Fruit fly (Drosophila melanogaster) whole organism, embryonic: ENCODE data around the gene Bace.

Experiments
- CG10209 ChIP-seq: fragments of 200-800 bp; sonication (Bioruptor generic); optimal IDR thresholded peaks from 3 replicates; lab custom pipeline; 2017; ENCODE audit warnings: missing biosample characterization, mild to moderate bottlenecking, missing genetic modification characterization, missing genetic modification reagents
- CG1024 ChIP-seq: fragments of 200-800 bp; sonication (Bioruptor generic); IDR thresholded peaks from 2 replicates; pipeline ENCODE4 v1.3.6; 2022; ENCODE audit warnings: missing biosample characterization, missing genetic modification characterization
- CG10366 ChIP-seq: fragments of 200-800 bp; sonication (Bioruptor generic); IDR thresholded peaks from 2 replicates; pipeline ENCODE4 v1.3.6; 2022; ENCODE audit warnings: missing biosample characterization, missing genetic modification characterization
- CG10654 ChIP-seq: fragments of 200-800 bp; sonication (Bioruptor generic); optimal IDR thresholded peaks from 2 replicates; lab custom pipeline; 2016; ENCODE audit warnings: missing biosample characterization, missing genetic modification characterization
- CG10959 ChIP-seq: fragments of 200-800 bp; sonication (Bioruptor generic); IDR thresholded peaks from 2 replicates; pipeline ENCODE4 v1.3.6; 2022; ENCODE audit warnings: missing biosample characterization, missing genetic modification characterization
- CG12104 ChIP-seq: fragments of 200-800 bp; sonication (Bioruptor generic); optimal IDR thresholded peaks from 3 replicates; lab custom pipeline; 2016; ENCODE audit warnings: missing biosample characterization, missing genetic modification characterization
- CG12299 ChIP-seq: fragments of 200-800 bp; sonication (Bioruptor generic); optimal IDR thresholded peaks from 2 replicates; lab custom pipeline; 2018; ENCODE audit warnings: missing biosample characterization, mild to moderate bottlenecking, missing genetic modification characterization
- CG12769 ChIP-seq: fragments of 200-800 bp; sonication (Bioruptor generic); optimal IDR thresholded peaks from 2 replicates; lab custom pipeline; 2019; ENCODE audit warnings: missing biosample characterization, mild to moderate bottlenecking, missing genetic modification characterization, moderate library complexity
- CG14965 ChIP-seq: fragments of 200-800 bp; sonication (Bioruptor generic); optimal IDR thresholded peaks from 2 replicates; lab custom pipeline; 2016; ENCODE audit warnings: missing biosample characterization, missing genetic modification characterization, borderline replicate concordance
- CG15269 ChIP-seq: fragments of 200-800 bp; sonication (Bioruptor generic); optimal IDR thresholded peaks from 2 replicates; lab custom pipeline; 2018; ENCODE audit warnings: missing biosample characterization, mild to moderate bottlenecking, missing genetic modification characterization, moderate library complexity
- CG1647 ChIP-seq: fragments of 200-800 bp; sonication (Bioruptor generic); optimal IDR thresholded peaks from 3 replicates; lab custom pipeline; 2016; ENCODE audit warnings: missing biosample characterization, missing genetic modification characterization
- CG17328 ChIP-seq: fragments of 200-800 bp; sonication (Bioruptor generic); IDR thresholded peaks from 2 replicates; pipeline ENCODE4 v1.3.6; 2022; ENCODE audit warnings: missing biosample characterization, missing genetic modification characterization
- CG17802 ChIP-seq: fragments of 200-800 bp; sonication (Bioruptor generic); optimal IDR thresholded peaks from 2 replicates; lab custom pipeline; 2018; ENCODE audit warnings: missing biosample characterization, mild to moderate bottlenecking, missing genetic modification characterization, moderate library complexity
- CG18011 ChIP-seq: fragments of 200-800 bp; sonication (Bioruptor generic); optimal IDR thresholded peaks from 2 replicates; lab custom pipeline; 2017; ENCODE audit warnings: missing biosample characterization, missing genetic modification characterization, mild to moderate bottlenecking, moderate library complexity, missing genotype
- CG18476 ChIP-seq: fragments of 200-800 bp; sonication (Bioruptor generic); optimal IDR thresholded peaks from 2 replicates; lab custom pipeline; 2016; ENCODE audit warnings: missing biosample characterization, mild to moderate bottlenecking, missing genetic modification characterization
- CG31224 ChIP-seq: fragments of 200-800 bp; sonication (Bioruptor generic); IDR thresholded peaks from 2 replicates; pipeline ENCODE4 v1.3.6; 2022; ENCODE audit warnings: missing biosample characterization, missing genetic modification characterization
- CG34224 ChIP-seq: fragments of 200-800 bp; sonication (Bioruptor generic); IDR thresholded peaks from 3 replicates; pipeline ENCODE4 v1.3.6; 2022; ENCODE audit warnings: missing biosample characterization, missing genetic modification characterization; ENCODE audit not compliant: partially characterized antibody
- CG43689 ChIP-seq: fragments of 200-800 bp; sonication (Bioruptor generic); IDR thresholded peaks from 2 replicates; pipeline ENCODE4 v1.3.6; 2022; ENCODE audit warnings: missing biosample characterization, missing genetic modification characterization
- CG6254 ChIP-seq: fragments of 200-800 bp; sonication (Bioruptor generic); optimal IDR thresholded peaks from 3 replicates; lab custom pipeline; 2017; ENCODE audit warnings: mild to moderate bottlenecking, missing biosample characterization, missing genetic modification reagents, missing genetic modification characterization
- CG8478 ChIP-seq: fragments of >200 bp; optimal IDR thresholded peaks from 2 replicates; lab custom pipeline; 2018
- CG9876 ChIP-seq: fragments of 200-800 bp; sonication (Bioruptor generic); optimal IDR thresholded peaks from 2 replicates; lab custom pipeline; 2016; ENCODE audit warnings: missing biosample characterization, missing genetic modification characterization
- Dad ChIP-seq: fragments of 200-800 bp; sonication (Bioruptor generic); optimal IDR thresholded peaks from 3 replicates; lab custom pipeline; 2016; ENCODE audit warnings: missing biosample characterization, missing genetic modification characterization
- Dbx ChIP-seq: fragments of 200-800 bp; sonication (Bioruptor generic); IDR thresholded peaks from 3 replicates; pipeline ENCODE4 v1.3.6; 2022; ENCODE audit warnings: missing biosample characterization, missing genetic modification characterization
- Dp ChIP-seq: fragments of 200-800 bp; sonication (Bioruptor generic); optimal IDR thresholded peaks from 2 replicates; lab custom pipeline; 2018; ENCODE audit warnings: missing biosample characterization, mild to moderate bottlenecking, missing genetic modification characterization, moderate library complexity
- ERR ChIP-seq: fragments of 200-800 bp; sonication (Bioruptor generic); optimal IDR thresholded peaks from 2 replicates; lab custom pipeline; 2016; ENCODE audit warnings: missing biosample characterization, missing genetic modification characterization
- Fer1 ChIP-seq: fragments of 200-800 bp; sonication (Bioruptor generic); optimal IDR thresholded peaks from 2 replicates; lab custom pipeline; 2017; ENCODE audit warnings: missing biosample characterization, mild to moderate bottlenecking, missing genetic modification characterization
- Hr39 ChIP-seq: fragments of >200 bp; optimal IDR thresholded peaks from 2 replicates; lab custom pipeline; 2017
- NFAT ChIP-seq: fragments of 200-800 bp; sonication (Bioruptor generic); IDR thresholded peaks from 2 replicates; pipeline ENCODE4 v1.3.6; 2022; ENCODE audit warnings: missing biosample characterization, missing genetic modification characterization
- Ptx1 ChIP-seq: fragments of 200-800 bp; sonication (Bioruptor generic); IDR thresholded peaks from 2 replicates; pipeline ENCODE4 v1.3.6; 2022; ENCODE audit warnings: missing biosample characterization, missing genetic modification characterization
- Xbp1 ChIP-seq: fragments of 200-800 bp; sonication (Bioruptor generic); optimal IDR thresholded peaks from 3 replicates; lab custom pipeline; 2016; ENCODE audit warnings: missing biosample characterization, mild to moderate bottlenecking, missing genetic modification characterization
- az2 ChIP-seq: fragments of 200-800 bp; sonication (Bioruptor generic); optimal IDR thresholded peaks from 3 replicates; lab custom pipeline; 2016; ENCODE audit warnings: missing biosample characterization, missing genetic modification characterization
- bbx ChIP-seq: fragments of 200-800 bp; sonication (Bioruptor generic); IDR thresholded peaks from 2 replicates; pipeline ENCODE4 v1.3.6; 2022; ENCODE audit warnings: missing biosample characterization, missing genetic modification characterization; ENCODE audit not compliant: partially characterized antibody
- danr ChIP-seq: fragments of 200-800 bp; sonication (Bioruptor generic); IDR thresholded peaks from 2 replicates; pipeline ENCODE4 v1.3.6; 2022; ENCODE audit warnings: missing biosample characterization, missing genetic modification characterization
- dmrt99B ChIP-seq: fragments of 200-800 bp; sonication (Bioruptor generic); optimal IDR thresholded peaks from 2 replicates; lab custom pipeline; 2018; ENCODE audit warnings: missing biosample characterization, mild to moderate bottlenecking, missing genetic modification characterization, moderate library complexity
- fd102C ChIP-seq: fragments of 200-800 bp; sonication (Bioruptor generic); optimal IDR thresholded peaks from 2 replicates; lab custom pipeline; 2018; ENCODE audit warnings: missing biosample characterization, mild to moderate bottlenecking, missing genetic modification characterization, moderate library complexity
- fd64A ChIP-seq: fragments of 200-800 bp; sonication (Bioruptor generic); optimal IDR thresholded peaks from 3 replicates; lab custom pipeline; 2018; ENCODE audit warnings: missing biosample characterization, mild to moderate bottlenecking, missing genetic modification characterization
- grau ChIP-seq: fragments of 200-800 bp; optimal IDR thresholded peaks from 3 replicates; lab custom pipeline; 2019; ENCODE audit warnings: missing biosample characterization, mild to moderate bottlenecking, missing genetic modification characterization, moderate library complexity
- ken ChIP-seq: fragments of 200-800 bp; sonication (Bioruptor generic); IDR thresholded peaks from 3 replicates; pipeline ENCODE4 v1.3.6; 2022; ENCODE audit warnings: missing biosample characterization, missing genetic modification characterization
- luna ChIP-seq: fragments of 200-800 bp; sonication (Bioruptor generic); optimal IDR thresholded peaks from 2 replicates; lab custom pipeline; 2016; ENCODE audit warnings: missing biosample characterization, missing genetic modification characterization
- org-1 ChIP-seq: fragments of 200-800 bp; sonication (Bioruptor generic); optimal IDR thresholded peaks from 2 replicates; lab custom pipeline; 2017; ENCODE audit warnings: missing biosample characterization, missing genetic modification characterization
- pfk ChIP-seq: fragments of 200-800 bp; sonication (Bioruptor generic); optimal IDR thresholded peaks from 2 replicates; lab custom pipeline; 2018; ENCODE audit warnings: missing biosample characterization, mild to moderate bottlenecking, missing genetic modification characterization, moderate library complexity
- pnt ChIP-seq: fragments of 200-800 bp; sonication (Bioruptor generic); optimal IDR thresholded peaks from 3 replicates; lab custom pipeline; 2016; ENCODE audit warnings: missing biosample characterization, missing genetic modification characterization
- row ChIP-seq: fragments of 200-800 bp; sonication (Bioruptor generic); IDR thresholded peaks from 3 replicates; pipeline ENCODE4 v1.3.6; 2022; ENCODE audit warnings: missing biosample characterization, missing genetic modification characterization
- sens ChIP-seq: fragments of 200-800 bp; sonication (Bioruptor generic); peaks from one replicate; lab custom pipeline; 2016; ENCODE audit warnings: missing biosample characterization, missing genetic modification characterization
- sqz ChIP-seq: fragments of 200-800 bp; sonication (Bioruptor generic); optimal IDR thresholded peaks from 3 replicates; lab custom pipeline; 2018; ENCODE audit warnings: missing biosample characterization, mild to moderate bottlenecking, missing genetic modification characterization
- tup ChIP-seq: fragments of 200-800 bp; sonication (Bioruptor generic); optimal IDR thresholded peaks from 2 replicates; lab custom pipeline; 2016; ENCODE audit warnings: missing biosample characterization, mild to moderate bottlenecking, missing genetic modification characterization, moderate library complexity
- usp ChIP-seq: fragments of >200 bp; optimal IDR thresholded peaks from 2 replicates; lab custom pipeline; 2017; ENCODE audit warnings: missing biosample characterization, missing genetic modification characterization
- z ChIP-seq: fragments of 200-800 bp; sonication (Bioruptor generic); IDR thresholded peaks from 3 replicates; pipeline ENCODE4 v1.3.6; 2022; ENCODE audit warnings: missing biosample characterization, missing genetic modification characterization
- zfh1 ChIP-seq: fragments of 200-800 bp; sonication (Bioruptor generic); IDR thresholded peaks from 3 replicates; pipeline ENCODE4 v1.3.6; 2022; ENCODE audit warnings: missing biosample characterization, missing genetic modification characterization

Gene Bace

DNA sequence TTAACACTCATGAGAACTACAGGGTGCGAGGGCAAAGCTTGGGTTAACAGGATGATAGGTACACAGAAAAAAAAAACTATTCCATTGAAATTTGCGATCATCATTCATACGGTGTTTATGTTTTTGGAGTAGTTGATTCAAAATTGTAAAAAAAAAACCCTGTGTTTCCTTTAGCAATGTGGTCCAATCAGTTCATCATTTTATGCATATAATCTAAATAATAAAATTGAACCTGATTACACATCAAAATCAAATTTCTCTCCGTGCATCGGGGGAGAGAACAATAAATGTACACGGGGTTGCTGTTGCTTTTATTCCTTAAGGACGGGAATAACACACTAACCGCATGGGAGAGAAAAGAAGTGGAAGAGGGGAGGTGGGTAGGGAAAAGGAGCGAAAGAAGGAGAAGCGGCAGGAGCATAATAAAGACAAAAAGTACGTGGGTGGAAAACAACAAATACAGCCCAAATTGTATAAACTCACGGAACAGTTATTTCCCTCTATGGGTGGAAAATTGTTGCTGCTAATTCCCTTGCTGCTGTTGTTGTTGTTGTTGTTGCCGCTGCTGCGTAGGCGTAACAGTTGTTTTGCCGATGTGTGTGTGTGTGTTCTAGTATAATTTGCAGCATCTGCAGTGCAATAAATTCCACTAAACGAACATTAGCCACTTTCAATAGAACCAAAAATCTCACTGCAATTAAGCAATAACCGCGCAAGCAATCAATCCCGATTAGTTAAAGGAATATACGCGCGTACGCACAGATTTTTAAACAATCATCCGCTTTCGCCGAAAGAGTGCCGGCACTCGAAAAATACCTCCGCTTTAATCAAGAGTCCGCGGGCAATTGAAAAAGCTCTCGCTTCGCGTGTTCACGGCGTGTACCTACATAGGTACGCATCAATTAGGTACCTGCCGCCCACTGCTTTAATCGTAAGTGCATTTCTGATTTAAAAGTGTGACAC is 32.7 kb downstream of the Bace start, which contains the start of gene Agpat2 (continued):
- TF ChIP-seq az2 (GFP tag; lab: Kevin White, UChicago) (peak; percentile 89), CG34224 (GFP tag; lab: Robert Waterston, UW) (no peak), Dad (GFP tag; lab: Kevin White, UChicago) (peak; percentile 75), Xbp1 (GFP tag; lab: Kevin White, UChicago) (peak; percentile 89), z (GFP tag; lab: Robert Waterston, UW) (no peak), Fer1 (GFP tag; lab: Kevin White, UChicago) (peak; percentile 90), CG18011 (GFP tag; lab: Kevin White, UChicago) (peak; percentile 49), fd102C (GFP tag; lab: Kevin White, UChicago) (no peak), CG10959 (GFP tag; lab: Robert Waterston, UW) (peak; percentile 55), CG8478 (lab: Kevin White, UChicago) (no peak), CG17802 (tag; lab: Kevin White, UChicago) (peak; percentile 28), sens (GFP tag; lab: Kevin White, UChicago) (peak; percentile 97), CG31224 (GFP tag; lab: Robert Waterston, UW) (peak; percentile 56; the same call in 1 of the 2 replicates), CG10654 (GFP tag; lab: Kevin White, UChicago) (peak; percentile 82), pfk (GFP tag; lab: Kevin White, UChicago) (no peak), zfh1 (peak; percentile 81), CG15269 (peak; percentile 87), CG12299 (tag; lab: Kevin White, UChicago) (peak; percentile 81), bbx (GFP tag; lab: Robert Waterston, UW) (no peak), CG12769 (peak; percentile 72), Dp (GFP tag; lab: Kevin White, UChicago) (no peak), ken (GFP tag; lab: Robert Waterston, UW) (peak; percentile 81), CG1647 (GFP tag; lab: Kevin White, UChicago) (peak; percentile 69), CG1024 (peak; percentile 51; the same call in 1 of the 2 replicates), CG43689 (GFP tag; lab: Robert Waterston, UW) (no peak), CG18476 (GFP tag; lab: Kevin White, UChicago) (peak; percentile 85), grau (tag; lab: Kevin White, UChicago) (peak; percentile 83), sqz (GFP tag; lab: Kevin White, UChicago) (peak; percentile 64), Hr39 (lab: Kevin White, UChicago) (no peak), usp (no peak), Dbx (peak; percentile 61; the same call in 1 of the 3 replicates), Ptx1 (GFP tag; lab: Robert Waterston, UW) (peak; percentile 82), CG9876 (GFP tag; lab: Kevin White, UChicago) (peak; percentile 54), CG6254 (GFP tag; lab: Kevin White, UChicago) (peak; percentile 79), CG17328 (GFP tag; lab: Robert Waterston, UW) (peak; percentile 79), pnt (peak; percentile 83), tup (GFP tag; lab: Kevin White, UChicago) (peak; percentile 71), danr (GFP tag; lab: Robert Waterston, UW) (peak; percentile 70), CG10209 (GFP tag; lab: Kevin White, UChicago) (peak; percentile 83), org-1 (GFP tag; lab: Kevin White, UChicago) (peak; percentile 77), CG10366 (GFP tag; lab: Robert Waterston, UW) (peak; percentile 76), CG12104 (GFP tag; lab: Kevin White, UChicago) (peak; percentile 80), CG14965 (no peak), dmrt99B (tag; lab: Kevin White, UChicago) (peak; percentile 93), ERR (GFP tag; lab: Kevin White, UChicago) (peak; percentile 74), row (peak; percentile 92), NFAT (GFP tag; lab: Robert Waterston, UW) (0 out of 2 replicates have a peak, but pooled peaks have one; percentile 26), luna (GFP tag; lab: Kevin White, UChicago) (no peak), fd64A (GFP tag; lab: Kevin White, UChicago) (peak; percentile 38)
